Worm (Caenorhabditis elegans) whole organism, L2 larva: ENCODE data around the gene twk-48.

Experiments
- C34F6.9 ChIP-seq: fragments of 150-350 bp; optimal IDR thresholded peaks from 2 replicates; lab custom pipeline; 2014; ENCODE audit warnings: missing biosample characterization, missing genetic modification characterization
- F13H6.1 ChIP-seq: sonication (generic microtip); optimal IDR thresholded peaks from 2 replicates; lab custom pipeline; 2016; ENCODE audit warnings: missing genetic modification characterization, missing compliant biosample characterization
- R02D3.7 ChIP-seq: fragments of 150-350 bp; optimal IDR thresholded peaks from 2 replicates; lab custom pipeline; 2014; ENCODE audit warnings: missing biosample characterization, missing genetic modification characterization
- Y55F3AM.14 ChIP-seq: fragments of 200-800 bp; sonication (Bioruptor generic); optimal IDR thresholded peaks from 2 replicates; lab custom pipeline; 2018; ENCODE audit warnings: mild to moderate bottlenecking, missing genetic modification characterization, missing compliant biosample characterization
- ZK546.5 ChIP-seq: sonication (generic microtip); optimal IDR thresholded peaks from 2 replicates; lab custom pipeline; 2017; ENCODE audit warnings: missing biosample characterization, missing genetic modification characterization
- alr-1 ChIP-seq: fragments of 150-350 bp; optimal IDR thresholded peaks from 2 replicates; lab custom pipeline; 2014; ENCODE audit warnings: missing biosample characterization, missing genetic modification characterization
- aly-2 ChIP-seq: fragments of 150-350 bp; optimal IDR thresholded peaks from 2 replicates; lab custom pipeline; 2014; ENCODE audit warnings: missing biosample characterization, missing genetic modification characterization
- ama-1 ChIP-seq: fragments of 150-350 bp; optimal IDR thresholded peaks from 2 replicates; lab custom pipeline; 2018; ENCODE audit warnings: inconsistent platforms
- blmp-1 ChIP-seq: sonication (generic microtip); optimal IDR thresholded peaks from 2 replicates; lab custom pipeline; 2017; ENCODE audit warnings: missing genetic modification characterization, mild to moderate bottlenecking, missing compliant biosample characterization, antibody characterized with exemption, moderate library complexity; ENCODE audit not compliant: insufficient read depth
- ceh-16 ChIP-seq: fragments of 150-350 bp; optimal IDR thresholded peaks from 2 replicates; lab custom pipeline; 2014; ENCODE audit warnings: missing biosample characterization, missing genetic modification characterization
- ceh-82 ChIP-seq: fragments of 150-350 bp; optimal IDR thresholded peaks from 2 replicates; lab custom pipeline; 2014; ENCODE audit warnings: missing biosample characterization, missing genetic modification characterization
- crh-2 ChIP-seq: sonication (generic microtip); optimal IDR thresholded peaks from 2 replicates; lab custom pipeline; 2017; ENCODE audit warnings: missing biosample characterization, missing genetic modification characterization
- dmd-4 ChIP-seq: sonication (generic microtip); optimal IDR thresholded peaks from 2 replicates; lab custom pipeline; 2017; ENCODE audit warnings: missing biosample characterization, missing genetic modification characterization
- egl-27 ChIP-seq: sonication (generic microtip); optimal IDR thresholded peaks from 3 replicates; lab custom pipeline; 2017; ENCODE audit warnings: missing biosample characterization, missing genetic modification reagents, missing genetic modification characterization
- elt-3 ChIP-seq: sonication (generic microtip); optimal IDR thresholded peaks from 2 replicates; lab custom pipeline; 2017; ENCODE audit warnings: missing biosample characterization, missing genetic modification characterization
- fos-1 ChIP-seq: fragments of 150-350 bp; optimal IDR thresholded peaks from 2 replicates; lab custom pipeline; 2014; ENCODE audit warnings: missing biosample characterization, missing genetic modification characterization
- lin-11 ChIP-seq: fragments of 150-350 bp; sonication (generic microtip); optimal IDR thresholded peaks from 2 replicates; lab custom pipeline; 2014; ENCODE audit warnings: missing biosample characterization, missing genetic modification characterization, inconsistent platforms, mixed read lengths
- lin-13 ChIP-seq: fragments of 150-350 bp; optimal IDR thresholded peaks from 2 replicates; lab custom pipeline; 2014; ENCODE audit warnings: missing biosample characterization, missing genetic modification reagents, missing genetic modification characterization
- lin-39 ChIP-seq: fragments of 150-350 bp; optimal IDR thresholded peaks from 2 replicates; lab custom pipeline; 2014; ENCODE audit warnings: missing biosample characterization, missing genetic modification reagents, missing genetic modification characterization
- lsy-2 ChIP-seq, 2 experiments: fragments of 150-350 bp in 1 of 2; sonication (generic microtip) in 1 of 2; optimal IDR thresholded peaks; 2 replicates each; lab custom pipeline; 2014 to 2017; ENCODE audit warnings: missing biosample characterization in 2 of 2, missing genetic modification characterization in 2 of 2
- mab-5 ChIP-seq: fragments of 150-350 bp; optimal IDR thresholded peaks from 2 replicates; lab custom pipeline; 2014; ENCODE audit warnings: missing biosample characterization, missing genetic modification characterization
- mbf-1 ChIP-seq: sonication (generic microtip); optimal IDR thresholded peaks from 2 replicates; lab custom pipeline; 2017; ENCODE audit warnings: missing biosample characterization, missing genetic modification characterization
- mdl-1 ChIP-seq, 2 experiments: fragments of 150-350 bp in 1 of 2; sonication (generic microtip) in 1 of 2; optimal IDR thresholded peaks; 2 replicates each; lab custom pipeline; 2017; ENCODE audit warnings: missing biosample characterization in 2 of 2, missing genetic modification characterization in 2 of 2
- nhr-11 ChIP-seq: fragments of 150-350 bp; optimal IDR thresholded peaks from 2 replicates; lab custom pipeline; 2014; ENCODE audit warnings: missing biosample characterization, missing genetic modification characterization
- nhr-129 ChIP-seq: fragments of 150-350 bp; optimal IDR thresholded peaks from 2 replicates; lab custom pipeline; 2014; ENCODE audit warnings: missing biosample characterization, missing genetic modification characterization
- nhr-21 ChIP-seq: fragments of 150-350 bp; optimal IDR thresholded peaks from 2 replicates; lab custom pipeline; 2014; ENCODE audit warnings: missing biosample characterization, missing genetic modification characterization
- nhr-23 ChIP-seq: fragments of 150-350 bp; optimal IDR thresholded peaks from 2 replicates; lab custom pipeline; 2014; ENCODE audit warnings: missing biosample characterization, missing genetic modification reagents, missing genetic modification characterization
- nhr-237 ChIP-seq: fragments of 150-350 bp; optimal IDR thresholded peaks from 2 replicates; lab custom pipeline; 2014; ENCODE audit warnings: missing biosample characterization, missing genetic modification characterization
- nhr-25 ChIP-seq: fragments of 150-350 bp; sonication (generic microtip); optimal IDR thresholded peaks from 3 replicates; lab custom pipeline; 2014; ENCODE audit warnings: missing biosample characterization, missing genetic modification characterization
- nhr-6 ChIP-seq: fragments of 150-350 bp; optimal IDR thresholded peaks from 2 replicates; lab custom pipeline; 2014; ENCODE audit warnings: missing biosample characterization, missing genetic modification characterization
- peb-1 ChIP-seq: fragments of 150-350 bp; optimal IDR thresholded peaks from 2 replicates; lab custom pipeline; 2014; ENCODE audit warnings: missing biosample characterization, missing genetic modification characterization
- skn-1 ChIP-seq: sonication (generic microtip); optimal IDR thresholded peaks from 2 replicates; lab custom pipeline; 2017; ENCODE audit warnings: missing biosample characterization, missing genetic modification characterization
- sma-3 ChIP-seq: sonication (generic microtip); optimal IDR thresholded peaks from 2 replicates; lab custom pipeline; 2016; ENCODE audit warnings: missing genetic modification reagents, missing genetic modification characterization, missing compliant biosample characterization
- sma-9 ChIP-seq, 2 experiments: fragments of 150-350 bp in 1 of 2; sonication (generic microtip) in 1 of 2; optimal IDR thresholded peaks; 2 replicates each; lab custom pipeline; 2014 to 2016; ENCODE audit warnings: missing genetic modification characterization in 2 of 2, mild to moderate bottlenecking in 1 of 2, missing biosample characterization in 1 of 2, missing compliant biosample characterization in 1 of 2, missing genetic modification reagents in 1 of 2, moderate library complexity in 1 of 2
- snpc-4 ChIP-seq: fragments of 150-350 bp; optimal IDR thresholded peaks from 2 replicates; lab custom pipeline; 2014; ENCODE audit warnings: missing biosample characterization, missing genetic modification characterization
- unc-39 ChIP-seq: fragments of 150-350 bp; optimal IDR thresholded peaks from 2 replicates; lab custom pipeline; 2014; ENCODE audit warnings: missing biosample characterization, missing genetic modification characterization
- unc-55 ChIP-seq: fragments of 150-350 bp; sonication (generic microtip); optimal IDR thresholded peaks from 3 replicates; lab custom pipeline; 2014; ENCODE audit warnings: missing biosample characterization, missing genetic modification reagents, missing genetic modification characterization
- unc-62 ChIP-seq: fragments of 150-350 bp; optimal IDR thresholded peaks from 2 replicates; lab custom pipeline; 2014; ENCODE audit warnings: missing biosample characterization, missing genetic modification reagents, missing genetic modification characterization
- zag-1 ChIP-seq: fragments of 150-350 bp; optimal IDR thresholded peaks from 2 replicates; lab custom pipeline; 2014; ENCODE audit warnings: missing biosample characterization, missing genetic modification characterization
- ztf-4 ChIP-seq: fragments of 150-350 bp; optimal IDR thresholded peaks from 2 replicates; lab custom pipeline; 2014; ENCODE audit warnings: missing biosample characterization, missing genetic modification characterization

The twk-48 gene

ce11 chrIII:9818763-9819162 lies 41.8 kb upstream of the twk-48 start, which contains the start of gene panl-3 (continued):
- TF ChIP-seq skn-1, result no peak
- no peak for TF ChIP-seq peb-1 (tag; lab: Kevin White, UChicago)
- TF ChIP-seq crh-2 (tag; lab: Kevin White, UChicago), result peak; percentile 53
- no peak for TF ChIP-seq elt-3 (tag; lab: Kevin White, UChicago)
- no peak for TF ChIP-seq unc-62
- no peak for TF ChIP-seq R02D3.7 (tag; lab: Kevin White, UChicago)
- peak; percentile 48 for TF ChIP-seq nhr-21
- peak; percentile 56 for TF ChIP-seq unc-55 (GFP tag; lab: Kevin White, UChicago)
- TF ChIP-seq ceh-82 (tag; lab: Kevin White, UChicago), result no peak
- peak; percentile 91 for TF ChIP-seq nhr-129 (tag; lab: Kevin White, UChicago)
- TF ChIP-seq zag-1 (tag; lab: Kevin White, UChicago), result no peak
- TF ChIP-seq mdl-1 (tag; optimal IDR thresholded peaks at IDR 0.05; lab: Kevin White, UChicago), result peak in 1 of 2 experiments; percentile 79
- TF ChIP-seq nhr-25 (tag; lab: Kevin White, UChicago), result peak; percentile 67
- TF ChIP-seq lsy-2 (tag; optimal IDR thresholded peaks at IDR 0.05; lab: Kevin White, UChicago), result peak; percentile 42 to 75
- TF ChIP-seq Y55F3AM.14 (GFP tag; lab: Kevin White, UChicago), result no peak
- TF ChIP-seq ztf-4 (tag; lab: Kevin White, UChicago), result peak; percentile 0
- TF ChIP-seq lin-39 (tag; lab: Kevin White, UChicago), result no peak
- peak; percentile 4 for TF ChIP-seq blmp-1
- no peak for TF ChIP-seq ZK546.5 (tag; lab: Kevin White, UChicago)
- no peak for TF ChIP-seq nhr-23
- TF ChIP-seq C34F6.9 (tag; lab: Kevin White, UChicago), result peak; percentile 82
- TF ChIP-seq mbf-1 (tag; lab: Kevin White, UChicago), result no peak

ce11 chrIII:9822942-9823341 lies 37.6 kb upstream of the twk-48 start, which contains the start of gene arl-5:
arl-5 (plus strand) TSS chrIII:9823242.
- TF ChIP-seq mdl-1 (tag; optimal IDR thresholded peaks at IDR 0.05; lab: Kevin White, UChicago), result no peak
- no peak for TF ChIP-seq nhr-11 (tag; lab: Kevin White, UChicago)
- TF ChIP-seq nhr-23, result no peak
- TF ChIP-seq fos-1, result no peak
- no peak for TF ChIP-seq nhr-21
- TF ChIP-seq unc-39 (tag; lab: Kevin White, UChicago), result no peak
- no peak for TF ChIP-seq Y55F3AM.14 (GFP tag; lab: Kevin White, UChicago)
- no peak for TF ChIP-seq nhr-6 (tag; lab: Kevin White, UChicago)
- TF ChIP-seq mab-5 (tag; lab: Kevin White, UChicago), result no peak
- TF ChIP-seq alr-1, result no peak
- TF ChIP-seq sma-3 (GFP tag; lab: Kevin White, UChicago), result no peak
- no peak for TF ChIP-seq unc-55 (GFP tag; lab: Kevin White, UChicago)
- TF ChIP-seq ZK546.5 (tag; lab: Kevin White, UChicago), result no peak
- no peak for TF ChIP-seq mbf-1 (tag; lab: Kevin White, UChicago)

ce11 chrIII:9823748-9824147 lies 36.8 kb upstream of the twk-48 start:
- TF ChIP-seq ceh-82 (tag; lab: Kevin White, UChicago) (no peak), C34F6.9 (tag; lab: Kevin White, UChicago) (no peak), F13H6.1 (tag; lab: Kevin White, UChicago) (no peak), nhr-237 (tag; lab: Kevin White, UChicago) (no peak), egl-27 (tag; lab: Kevin White, UChicago) (no peak), zag-1 (tag; lab: Kevin White, UChicago) (no peak), mbf-1 (tag; lab: Kevin White, UChicago) (no peak), blmp-1 (no peak), fos-1 (no peak), sma-9 (GFP tag; optimal IDR thresholded peaks at IDR 0.05; lab: Kevin White, UChicago) (no peak), sma-9 (tag; optimal IDR thresholded peaks at IDR 0.05; lab: Kevin White, UChicago) (no peak)

- TF ChIP-seq blmp-1, result no peak
- TF ChIP-seq ama-1 (lab: Kevin White, UChicago), result peak; percentile 67
- TF ChIP-seq sma-3 (GFP tag; lab: Kevin White, UChicago), result peak; percentile 40
- TF ChIP-seq elt-3 (tag; lab: Kevin White, UChicago), result no peak
- TF ChIP-seq snpc-4, result no peak
- TF ChIP-seq fos-1, result no peak
- TF ChIP-seq egl-27 (tag; lab: Kevin White, UChicago), result no peak
- TF ChIP-seq ZK546.5 (tag; lab: Kevin White, UChicago), result no peak
- no peak for TF ChIP-seq Y55F3AM.14 (GFP tag; lab: Kevin White, UChicago)
- peak; percentile 78 for TF ChIP-seq ztf-4 (tag; lab: Kevin White, UChicago)
- no peak for TF ChIP-seq mdl-1 (tag; optimal IDR thresholded peaks at IDR 0.05; lab: Kevin White, UChicago)
- no peak for TF ChIP-seq nhr-23
- peak; percentile 18 for TF ChIP-seq crh-2 (tag; lab: Kevin White, UChicago)
- TF ChIP-seq zag-1 (tag; lab: Kevin White, UChicago), result no peak
- TF ChIP-seq dmd-4 (tag; lab: Kevin White, UChicago), result no peak
- TF ChIP-seq nhr-11 (tag; lab: Kevin White, UChicago), result no peak
- peak in 1 of 2 experiments; percentile 32 for TF ChIP-seq lsy-2 (tag; optimal IDR thresholded peaks at IDR 0.05; lab: Kevin White, UChicago)
- no peak for TF ChIP-seq alr-1
- TF ChIP-seq aly-2, result no peak
- peak; percentile 11 for TF ChIP-seq lin-13 (GFP tag; lab: Kevin White, UChicago)
- TF ChIP-seq unc-62, result no peak
- TF ChIP-seq skn-1, result no peak
- no peak for TF ChIP-seq lin-11
- no peak for TF ChIP-seq C34F6.9 (tag; lab: Kevin White, UChicago)
- TF ChIP-seq ceh-16 (tag; lab: Kevin White, UChicago), result no peak
- TF ChIP-seq nhr-25 (tag; lab: Kevin White, UChicago), result peak; percentile 2
Observed at ce11 chrIII:9824330-9824934, 36.1 kb upstream of the twk-48 start, which contains the start of gene lin-52. lin-52 (minus strand) TSS chrIII:9824750.
